Fruit fly (Drosophila melanogaster): Measurements from ENCODE around the gene Dhdds.

The Dhdds gene

dm6 chrX:7933210-7933915 lies at the start of gene Dhdds, which contains the start of gene RpS14a:
Gene Dhdds, minus strand, starts transcription at chrX:7933351.
Gene RpS14a, plus strand, starts transcription at chrX:7933742.
- TF ChIP-seq EcR (GFP tag; optimal IDR thresholded peaks at IDR 0.05), result no peak
- no peak for TF ChIP-seq usp (GFP tag; optimal IDR thresholded peaks at IDR 0.05)
- no peak for TF ChIP-seq Dll (optimal IDR thresholded peaks at IDR 0.05)
- no peak for TF ChIP-seq CG8478 (optimal IDR thresholded peaks at IDR 0.05)
- TF ChIP-seq pan (optimal IDR thresholded peaks at IDR 0.05), result no peak
- no peak for TF ChIP-seq psq (optimal IDR thresholded peaks at IDR 0.05)

- TF ChIP-seq Dll (optimal IDR thresholded peaks at IDR 0.05), result no peak
- no peak for TF ChIP-seq psq (optimal IDR thresholded peaks at IDR 0.05)
- TF ChIP-seq pan (optimal IDR thresholded peaks at IDR 0.05), result no peak
- no peak for TF ChIP-seq usp (GFP tag; optimal IDR thresholded peaks at IDR 0.05)
- no peak for TF ChIP-seq EcR (GFP tag; optimal IDR thresholded peaks at IDR 0.05)
- no peak for TF ChIP-seq CG8478 (optimal IDR thresholded peaks at IDR 0.05)
Measured at dm6 chrX:7980786-7981185, 47.6 kb upstream of the Dhdds start.

- no peak for TF ChIP-seq CG8478 (optimal IDR thresholded peaks at IDR 0.05)
- no peak for TF ChIP-seq pan (optimal IDR thresholded peaks at IDR 0.05)
- TF ChIP-seq Dll (optimal IDR thresholded peaks at IDR 0.05), result no peak
- TF ChIP-seq usp (GFP tag; optimal IDR thresholded peaks at IDR 0.05), result no peak
- no peak for TF ChIP-seq EcR (GFP tag; optimal IDR thresholded peaks at IDR 0.05)
- no peak for TF ChIP-seq psq (optimal IDR thresholded peaks at IDR 0.05)
Measured at dm6 chrX:7979202-7979601, 46.1 kb upstream of the Dhdds start.

- TF ChIP-seq psq (optimal IDR thresholded peaks at IDR 0.05) (no peak), EcR (GFP tag; optimal IDR thresholded peaks at IDR 0.05) (no peak), Dll (optimal IDR thresholded peaks at IDR 0.05) (no peak), CG8478 (optimal IDR thresholded peaks at IDR 0.05) (no peak), pan (optimal IDR thresholded peaks at IDR 0.05) (no peak), usp (GFP tag; optimal IDR thresholded peaks at IDR 0.05) (no peak)
Measured at dm6 chrX:7978027-7978426, 44.9 kb upstream of the Dhdds start.

DNA sequence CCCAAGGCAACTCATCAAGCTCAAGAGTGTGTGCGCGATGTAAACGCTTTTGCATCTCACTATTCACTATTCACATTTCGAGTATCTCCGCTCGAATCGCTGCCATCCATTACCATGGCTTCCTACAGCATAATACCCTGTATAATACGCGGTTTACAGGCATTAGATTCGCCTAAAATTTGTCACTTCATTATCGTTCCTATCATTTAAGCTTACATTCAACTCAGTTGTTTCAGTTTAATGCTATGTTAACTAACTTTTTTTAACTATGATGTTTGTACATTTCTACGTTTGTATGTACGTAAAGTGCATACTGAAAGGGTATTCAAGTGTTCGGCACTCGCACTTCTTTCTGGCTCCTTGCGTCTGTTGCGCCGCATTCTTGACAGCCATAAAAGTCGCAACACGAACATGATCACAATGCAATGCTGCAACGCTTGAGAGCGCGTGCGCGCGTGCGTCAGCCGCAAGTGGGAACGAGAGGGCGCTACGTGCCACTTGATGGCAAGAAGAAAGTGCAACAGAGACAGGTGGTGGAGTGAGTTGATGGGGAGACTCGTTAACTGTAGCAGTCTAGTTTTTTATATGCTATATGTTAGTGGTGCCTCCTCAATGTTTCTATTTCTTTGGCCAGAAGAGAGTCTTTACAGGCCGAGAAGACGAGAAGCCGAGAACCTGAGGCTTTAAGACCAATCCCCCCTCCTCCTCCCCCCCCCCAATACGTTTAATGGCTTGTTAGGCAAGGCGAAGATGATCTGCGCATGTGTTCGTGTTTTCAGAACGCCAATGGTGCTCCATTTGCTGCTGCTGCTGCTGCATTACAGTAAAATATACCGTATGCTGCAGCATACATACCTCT lies 44.1 kb upstream of the Dhdds start:
- TF ChIP-seq CG8478 (optimal IDR thresholded peaks at IDR 0.05) (no peak), EcR (GFP tag; optimal IDR thresholded peaks at IDR 0.05) (no peak), usp (GFP tag; optimal IDR thresholded peaks at IDR 0.05) (no peak), pan (optimal IDR thresholded peaks at IDR 0.05) (peak; percentile 59)

- TF ChIP-seq pan (optimal IDR thresholded peaks at IDR 0.05) (no peak), EcR (GFP tag; optimal IDR thresholded peaks at IDR 0.05) (no peak), CG8478 (optimal IDR thresholded peaks at IDR 0.05) (no peak), usp (GFP tag; optimal IDR thresholded peaks at IDR 0.05) (no peak), Dll (optimal IDR thresholded peaks at IDR 0.05) (no peak), psq (optimal IDR thresholded peaks at IDR 0.05) (no peak)
Measured at dm6 chrX:7975516-7976257, 42.5 kb upstream of the Dhdds start.

DNA sequence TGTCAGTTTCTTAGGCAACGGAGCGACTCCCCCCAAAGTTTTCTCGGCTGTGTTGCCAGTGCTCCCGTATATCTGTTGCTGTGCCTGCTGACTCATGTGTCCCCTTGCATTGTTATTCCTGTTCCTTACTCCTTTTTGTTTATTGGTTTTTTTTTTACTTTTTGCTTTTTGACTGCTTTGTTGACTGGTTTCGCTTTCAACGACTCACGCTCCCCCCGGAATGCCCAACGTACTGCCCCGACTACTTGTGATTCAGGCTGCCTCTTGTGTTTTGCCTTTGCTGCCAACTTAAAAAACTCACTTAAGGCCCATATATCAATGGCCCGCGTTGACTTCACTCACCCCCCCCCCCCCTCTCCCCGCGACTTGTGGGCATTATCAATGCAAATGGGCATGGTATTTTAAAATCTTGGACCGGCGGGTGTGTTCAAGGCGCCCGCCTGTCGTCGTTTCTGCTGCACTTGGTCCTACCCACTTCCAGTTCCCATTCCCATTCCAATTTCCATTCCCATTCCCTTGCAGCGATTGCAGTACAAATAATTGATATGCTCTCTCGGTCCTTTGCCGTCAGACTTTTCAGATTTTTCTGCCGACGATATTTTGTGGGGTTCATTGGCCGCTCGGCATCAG lies 40.3 kb upstream of the Dhdds start:
- peak in 1 of 2 experiments; percentile 17 for TF ChIP-seq EcR (GFP tag; optimal IDR thresholded peaks at IDR 0.05)
- no peak for TF ChIP-seq psq (optimal IDR thresholded peaks at IDR 0.05)

DNA sequence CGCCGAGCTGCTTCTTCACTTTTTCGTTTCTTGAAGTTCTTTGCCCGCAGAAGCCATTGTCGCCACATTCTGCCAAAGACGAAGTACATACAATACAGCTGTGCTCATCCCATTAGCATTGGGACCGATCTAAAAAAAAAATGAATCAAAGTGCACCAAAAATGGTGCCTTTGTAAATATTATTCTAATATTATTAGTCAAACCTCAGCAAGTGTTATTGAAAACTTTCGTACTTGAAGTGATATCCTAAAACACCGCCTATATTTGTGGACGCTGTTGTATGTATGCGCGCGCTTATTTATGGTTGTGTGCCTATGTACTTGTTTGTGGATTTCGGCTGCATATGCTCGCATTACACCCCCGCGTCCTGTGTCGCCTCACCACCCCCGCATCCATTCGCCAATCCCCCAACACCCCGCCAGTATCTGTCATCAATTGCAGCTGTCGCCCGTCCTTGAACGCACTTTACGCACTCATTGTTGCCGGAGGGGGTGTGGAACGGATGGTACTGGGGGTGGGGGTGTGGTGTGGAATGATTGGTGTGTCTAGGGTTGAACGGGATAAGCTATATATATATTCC lies 39.3 kb upstream of the Dhdds start:
- TF ChIP-seq psq (optimal IDR thresholded peaks at IDR 0.05), result no peak
- no peak for TF ChIP-seq usp (GFP tag; optimal IDR thresholded peaks at IDR 0.05)
- TF ChIP-seq Dll (optimal IDR thresholded peaks at IDR 0.05), result no peak
- no peak for TF ChIP-seq EcR (GFP tag; optimal IDR thresholded peaks at IDR 0.05)
- no peak for TF ChIP-seq CG8478 (optimal IDR thresholded peaks at IDR 0.05)
- no peak for TF ChIP-seq pan (optimal IDR thresholded peaks at IDR 0.05)

- TF ChIP-seq usp (GFP tag; optimal IDR thresholded peaks at IDR 0.05), result no peak
- no peak for TF ChIP-seq EcR (GFP tag; optimal IDR thresholded peaks at IDR 0.05)
- TF ChIP-seq psq (optimal IDR thresholded peaks at IDR 0.05), result no peak
- TF ChIP-seq pan (optimal IDR thresholded peaks at IDR 0.05), result no peak
- TF ChIP-seq CG8478 (optimal IDR thresholded peaks at IDR 0.05), result no peak
Measured at dm6 chrX:7970396-7970795, 37.2 kb upstream of the Dhdds start.

dm6 chrX:7969188-7969829 lies 36.2 kb upstream of the Dhdds start:
- TF ChIP-seq pan (optimal IDR thresholded peaks at IDR 0.05), result no peak
- no peak for TF ChIP-seq usp (GFP tag; optimal IDR thresholded peaks at IDR 0.05)
- no peak for TF ChIP-seq CG8478 (optimal IDR thresholded peaks at IDR 0.05)
- no peak for TF ChIP-seq psq (optimal IDR thresholded peaks at IDR 0.05)
- TF ChIP-seq EcR (GFP tag; optimal IDR thresholded peaks at IDR 0.05), result no peak
- TF ChIP-seq Dll (optimal IDR thresholded peaks at IDR 0.05), result no peak
